Comparison of ENCODE assay signal across 1 fruit fly cellular context in the genomic region with DNA sequence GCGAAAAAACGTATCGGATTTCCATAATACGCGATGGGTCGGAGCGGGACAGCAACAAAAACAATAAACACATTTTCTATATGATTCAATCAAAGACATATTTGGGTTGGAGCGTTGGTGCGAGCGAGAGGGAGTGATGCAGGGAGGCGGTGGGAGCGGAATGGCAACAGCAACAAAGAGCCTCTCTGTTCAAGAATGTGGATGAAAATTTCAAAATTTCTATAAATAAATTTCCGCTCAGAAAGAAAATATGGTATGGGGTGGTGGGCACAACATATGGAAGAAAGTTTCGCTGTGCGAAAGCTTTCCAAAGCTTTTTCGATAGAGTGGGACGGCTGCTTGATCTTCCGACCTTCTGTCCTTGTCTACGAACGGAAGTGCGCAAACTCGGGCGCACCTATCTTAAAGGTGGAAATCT.
TF ChIP-seq lines count a peak whose summit lies in the region.

No protein-coding gene starts in this region.

TF ChIP-seq in whole organism, embryonic, 481 proteins besides CTCF, POLR2A, EP300 and RAD21 (continued from another document and continues in another):
- TF ChIP-seq so (GFP tag; IDR thresholded peaks at IDR 0.05; lab: Robert Waterston, UW) (peak; percentile 93), tx (GFP tag; optimal IDR thresholded peaks at IDR 0.05; lab: Kevin White, UChicago) (no peak), CG13296 (GFP tag; optimal IDR thresholded peaks at IDR 0.05; lab: Kevin White, UChicago) (peak; percentile 18), H2.0 (GFP tag; IDR thresholded peaks at IDR 0.05; lab: Robert Waterston, UW) (no peak), pfk (GFP tag; optimal IDR thresholded peaks at IDR 0.05; lab: Kevin White, UChicago) (no peak), Ptx1 (GFP tag; IDR thresholded peaks at IDR 0.05; lab: Robert Waterston, UW) (0 out of 2 replicates have a peak, but pooled peaks have one; percentile 26), amos (GFP tag; IDR thresholded peaks at IDR 0.05; lab: Robert Waterston, UW; ENCODE audit: partially characterized antibody) (no peak), yki (optimal IDR thresholded peaks at IDR 0.05; lab: Kevin White, UChicago) (no peak), unc-4 (GFP tag; IDR thresholded peaks at IDR 0.05; lab: Robert Waterston, UW; ENCODE audit: partially characterized antibody) (no peak), Hand (GFP tag; optimal IDR thresholded peaks at IDR 0.05; lab: Kevin White, UChicago) (no peak), CG8944 (GFP tag; optimal IDR thresholded peaks at IDR 0.05; lab: Kevin White, UChicago) (no peak), CG2120 (GFP tag; optimal IDR thresholded peaks at IDR 0.05; lab: Kevin White, UChicago) (no peak), slp2 (GFP tag; optimal IDR thresholded peaks at IDR 0.05; lab: Kevin White, UChicago) (no peak), Elba2 (GFP tag; optimal IDR thresholded peaks at IDR 0.05; lab: Kevin White, UChicago) (no peak), ken (GFP tag; IDR thresholded peaks at IDR 0.05; lab: Robert Waterston, UW) (no peak), crol (GFP tag; IDR thresholded peaks at IDR 0.05; lab: Robert Waterston, UW) (peak; percentile 51; the same call in 1 of the 2 replicates), ac (GFP tag; optimal IDR thresholded peaks at IDR 0.05; lab: Kevin White, UChicago) (no peak), CG18011 (GFP tag; optimal IDR thresholded peaks at IDR 0.05; lab: Kevin White, UChicago) (no peak), CG32532 (GFP tag; IDR thresholded peaks at IDR 0.05; lab: Robert Waterston, UW) (peak; percentile 33; the same call in 1 of the 2 replicates), CG16815 (GFP tag; optimal IDR thresholded peaks at IDR 0.05; lab: Kevin White, UChicago) (no peak), slou (GFP tag; optimal IDR thresholded peaks at IDR 0.05; lab: Kevin White, UChicago) (no peak), Tbp (GFP tag; optimal IDR thresholded peaks at IDR 0.05; lab: Kevin White, UChicago) (no peak), CG9609 (GFP tag; optimal IDR thresholded peaks at IDR 0.05; lab: Kevin White, UChicago) (no peak), Nf-YC (tag; optimal IDR thresholded peaks at IDR 0.05; lab: Kevin White, UChicago) (no peak), CG6272 (GFP tag; IDR thresholded peaks at IDR 0.05; lab: Robert Waterston, UW) (no peak), CG9817 (tag; optimal IDR thresholded peaks at IDR 0.05; lab: Kevin White, UChicago) (no peak), CG2889 (GFP tag; IDR thresholded peaks at IDR 0.05; lab: Robert Waterston, UW) (no peak), org-1 (GFP tag; optimal IDR thresholded peaks at IDR 0.05; lab: Kevin White, UChicago) (no peak), CG8924 (tag; optimal IDR thresholded peaks at IDR 0.05; lab: Kevin White, UChicago) (no peak), CG18764 (GFP tag; optimal IDR thresholded peaks at IDR 0.05; lab: Kevin White, UChicago) (no peak), sr (GFP tag; IDR thresholded peaks at IDR 0.05; lab: Robert Waterston, UW) (no peak), toy (GFP tag; IDR thresholded peaks at IDR 0.05; lab: Robert Waterston, UW) (no peak), E2f2 (GFP tag; IDR thresholded peaks at IDR 0.05; lab: Robert Waterston, UW) (no peak; the same call in 1 of the 2 replicates), ems (GFP tag; optimal IDR thresholded peaks at IDR 0.05; lab: Kevin White, UChicago) (no peak), Sox102F (GFP tag; optimal IDR thresholded peaks at IDR 0.05; lab: Kevin White, UChicago) (no peak), pzg (GFP tag; optimal IDR thresholded peaks at IDR 0.05; lab: Kevin White, UChicago) (no peak), pita (GFP tag; optimal IDR thresholded peaks at IDR 0.05; lab: Kevin White, UChicago) (no peak), PHDP (tag; optimal IDR thresholded peaks at IDR 0.05; lab: Kevin White, UChicago) (peak; percentile 47), CG12942 (GFP tag; optimal IDR thresholded peaks at IDR 0.05; lab: Kevin White, UChicago) (no peak), Camta (GFP tag; optimal IDR thresholded peaks at IDR 0.05; lab: Kevin White, UChicago) (no peak), esg (GFP tag; conservative IDR thresholded peaks at IDR 0.05; lab: Robert Waterston, UW) (no peak), CG13123 (GFP tag; optimal IDR thresholded peaks at IDR 0.05; lab: Kevin White, UChicago) (no peak), Aef1 (GFP tag; IDR thresholded peaks at IDR 0.05; lab: Robert Waterston, UW) (no peak), Meics (GFP tag; optimal IDR thresholded peaks at IDR 0.05; lab: Kevin White, UChicago) (peak; percentile 65), CG17568 (GFP tag; optimal IDR thresholded peaks at IDR 0.05; lab: Kevin White, UChicago) (no peak), CG7786 (GFP tag; optimal IDR thresholded peaks at IDR 0.05; lab: Kevin White, UChicago) (no peak), chinmo (GFP tag; IDR thresholded peaks at IDR 0.05; lab: Robert Waterston, UW; ENCODE audit: partially characterized antibody) (0 out of 4 replicates have a peak, but pooled peaks have one; percentile 25), CG15479 (GFP tag; optimal IDR thresholded peaks at IDR 0.05; lab: Kevin White, UChicago) (no peak), Dek (tag; optimal IDR thresholded peaks at IDR 0.05; lab: Kevin White, UChicago) (no peak), gcm (GFP tag; optimal IDR thresholded peaks at IDR 0.05; lab: Kevin White, UChicago) (no peak), Dbx (GFP tag; IDR thresholded peaks at IDR 0.05; lab: Robert Waterston, UW) (no peak), CG8388 (GFP tag; optimal IDR thresholded peaks at IDR 0.05; lab: Kevin White, UChicago) (no peak), grau (tag; optimal IDR thresholded peaks at IDR 0.05; lab: Kevin White, UChicago) (peak; percentile 28), sens-2 (GFP tag; IDR thresholded peaks at IDR 0.05; lab: Robert Waterston, UW) (0 out of 2 replicates have a peak, but pooled peaks have one; percentile 14), CG11456 (GFP tag; IDR thresholded peaks at IDR 0.05; lab: Robert Waterston, UW) (no peak), YL-1 (GFP tag; optimal IDR thresholded peaks at IDR 0.05; lab: Kevin White, UChicago) (peak; percentile 5), Drgx (GFP tag; IDR thresholded peaks at IDR 0.05; lab: Robert Waterston, UW) (no peak), HLH4C (GFP tag; IDR thresholded peaks at IDR 0.05; lab: Robert Waterston, UW; ENCODE audit: partially characterized antibody) (no peak), Taf1 (GFP tag; IDR thresholded peaks at IDR 0.05; lab: Robert Waterston, UW) (no peak), odd (GFP tag; optimal IDR thresholded peaks at IDR 0.05; lab: Kevin White, UChicago) (peak; percentile 38), CG18262 (tag; optimal IDR thresholded peaks at IDR 0.05; lab: Kevin White, UChicago) (no peak), h (optimal IDR thresholded peaks at IDR 0.05; lab: Kevin White, UChicago) (no peak), NFAT (GFP tag; IDR thresholded peaks at IDR 0.05; lab: Robert Waterston, UW) (no peak), eyg (GFP tag; optimal IDR thresholded peaks at IDR 0.05; lab: Kevin White, UChicago) (no peak), Dip2 (GFP tag; IDR thresholded peaks at IDR 0.05; lab: Robert Waterston, UW) (no peak), CG10959 (GFP tag; IDR thresholded peaks at IDR 0.05; lab: Robert Waterston, UW) (no peak), CG10321 (GFP tag; IDR thresholded peaks at IDR 0.05; lab: Robert Waterston, UW) (peak; percentile 92), shn (GFP tag; optimal IDR thresholded peaks at IDR 0.05; lab: Kevin White, UChicago) (no peak), dpn (GFP tag; optimal IDR thresholded peaks at IDR 0.05; lab: Kevin White, UChicago) (no peak), twi (tag; optimal IDR thresholded peaks at IDR 0.05; lab: Kevin White, UChicago) (no peak), CG2875 (GFP tag; optimal IDR thresholded peaks at IDR 0.05; lab: Kevin White, UChicago) (peak; percentile 27), CG7372 (GFP tag; IDR thresholded peaks at IDR 0.05; lab: Robert Waterston, UW) (no peak), CG14050 (GFP tag; IDR thresholded peaks at IDR 0.05; lab: Robert Waterston, UW) (peak; percentile 39; the same call in 2 of the 3 replicates), CG1233 (GFP tag; optimal IDR thresholded peaks at IDR 0.05; lab: Kevin White, UChicago) (peak; percentile 24), chif (GFP tag; optimal IDR thresholded peaks at IDR 0.05; lab: Kevin White, UChicago) (peak in 1 of 2 experiments; percentile 27), abd-A (tag; optimal IDR thresholded peaks at IDR 0.05; lab: Kevin White, UChicago) (no peak), CG14014 (GFP tag; IDR thresholded peaks at IDR 0.05; lab: Robert Waterston, UW) (peak; percentile 25; the same call in 1 of the 2 replicates), CG7357 (GFP tag; IDR thresholded peaks at IDR 0.05; lab: Robert Waterston, UW) (no peak), Chrac-16 (GFP tag; optimal IDR thresholded peaks at IDR 0.05; lab: Kevin White, UChicago) (no peak), Hsf (GFP tag; optimal IDR thresholded peaks at IDR 0.05; lab: Kevin White, UChicago) (no peak), CG12769 (tag; optimal IDR thresholded peaks at IDR 0.05; lab: Kevin White, UChicago) (peak; percentile 71), CG31224 (GFP tag; IDR thresholded peaks at IDR 0.05; lab: Robert Waterston, UW) (no peak), ATbp (GFP tag; optimal IDR thresholded peaks at IDR 0.05; lab: Kevin White, UChicago) (peak; percentile 64), CG15269 (tag; optimal IDR thresholded peaks at IDR 0.05; lab: Kevin White, UChicago) (no peak), Stat92E (GFP tag; optimal IDR thresholded peaks at IDR 0.05; lab: Kevin White, UChicago) (no peak), Fer1 (GFP tag; optimal IDR thresholded peaks at IDR 0.05; lab: Kevin White, UChicago) (no peak), CG1832 (GFP tag; optimal IDR thresholded peaks at IDR 0.05; lab: Kevin White, UChicago) (peak; percentile 49), crp (GFP tag; optimal IDR thresholded peaks at IDR 0.05; lab: Kevin White, UChicago) (peak in 1 of 2 experiments; percentile 31), CG6175 (GFP tag; IDR thresholded peaks at IDR 0.05; lab: Robert Waterston, UW) (no peak), CG4707 (GFP tag; optimal IDR thresholded peaks at IDR 0.05; lab: Kevin White, UChicago) (peak; percentile 31), Abd-B (GFP tag; optimal IDR thresholded peaks at IDR 0.05; lab: Kevin White, UChicago) (no peak), CG9437 (GFP tag; optimal IDR thresholded peaks at IDR 0.05; lab: Kevin White, UChicago) (peak; percentile 39), slbo (GFP tag; IDR thresholded peaks at IDR 0.05; lab: Robert Waterston, UW) (no peak), tio (GFP tag; optimal IDR thresholded peaks at IDR 0.05; lab: Kevin White, UChicago) (no peak), CG4854 (GFP tag; optimal IDR thresholded peaks at IDR 0.05; lab: Kevin White, UChicago) (no peak), CG43689 (GFP tag; IDR thresholded peaks at IDR 0.05; lab: Robert Waterston, UW) (no peak; the same call in 1 of the 2 replicates), Fer2 (tag; optimal IDR thresholded peaks at IDR 0.05; lab: Kevin White, UChicago) (no peak), HHEX (GFP tag; optimal IDR thresholded peaks at IDR 0.05; lab: Kevin White, UChicago) (peak; percentile 58), Nf-YB (GFP tag; optimal IDR thresholded peaks at IDR 0.05; lab: Kevin White, UChicago) (no peak), fd64A (GFP tag; optimal IDR thresholded peaks at IDR 0.05; lab: Kevin White, UChicago) (peak; percentile 20), ind (GFP tag; optimal IDR thresholded peaks at IDR 0.05; lab: Kevin White, UChicago) (no peak), bab2 (GFP tag; optimal IDR thresholded peaks at IDR 0.05; lab: Kevin White, UChicago) (no peak), tna (GFP tag; IDR thresholded peaks at IDR 0.05; lab: Robert Waterston, UW; ENCODE audit: partially characterized antibody) (no peak), Lpt (GFP tag; optimal IDR thresholded peaks at IDR 0.05; lab: Kevin White, UChicago) (no peak), sens (GFP tag; lab: Kevin White, UChicago) (peak; percentile 75), ab (GFP tag; optimal IDR thresholded peaks at IDR 0.05; lab: Kevin White, UChicago) (no peak), CG11504 (tag; optimal IDR thresholded peaks at IDR 0.05; lab: Kevin White, UChicago) (no peak), CG17361 (GFP tag; IDR thresholded peaks at IDR 0.05; lab: Robert Waterston, UW) (no peak), zfh2 (GFP tag; optimal IDR thresholded peaks at IDR 0.05; lab: Kevin White, UChicago) (no peak), Vsx1 (GFP tag; optimal IDR thresholded peaks at IDR 0.05; lab: Kevin White, UChicago) (no peak), CkIIα-i1 (GFP tag; IDR thresholded peaks at IDR 0.05; lab: Robert Waterston, UW) (no peak), CG9797 (GFP tag; optimal IDR thresholded peaks at IDR 0.05; lab: Kevin White, UChicago) (no peak), nerfin-2 (GFP tag; IDR thresholded peaks at IDR 0.05; lab: Robert Waterston, UW; ENCODE audit: partially characterized antibody) (no peak), cas (GFP tag; IDR thresholded peaks at IDR 0.05; lab: Robert Waterston, UW) (no peak), Rfx (GFP tag; IDR thresholded peaks at IDR 0.05; lab: Robert Waterston, UW) (peak; percentile 37; the same call in 1 of the 2 replicates), seq (GFP tag; IDR thresholded peaks at IDR 0.05; lab: Robert Waterston, UW) (no peak; the same call in 1 of the 2 replicates), row (GFP tag; IDR thresholded peaks at IDR 0.05; lab: Robert Waterston, UW) (no peak), schlank (tag; optimal IDR thresholded peaks at IDR 0.05; lab: Kevin White, UChicago) (no peak), ro (GFP tag; IDR thresholded peaks at IDR 0.05; lab: Robert Waterston, UW) (no peak), Ssrp (tag; optimal IDR thresholded peaks at IDR 0.05; lab: Kevin White, UChicago) (no peak), CG13624 (GFP tag; optimal IDR thresholded peaks at IDR 0.05; lab: Kevin White, UChicago) (no peak), CG9727 (GFP tag; optimal IDR thresholded peaks at IDR 0.05; lab: Kevin White, UChicago) (no peak), chn (GFP tag; optimal IDR thresholded peaks at IDR 0.05; lab: Kevin White, UChicago) (no peak), CG12299 (tag; optimal IDR thresholded peaks at IDR 0.05; lab: Kevin White, UChicago) (no peak), Eip74EF (GFP tag; optimal IDR thresholded peaks at IDR 0.05; lab: Kevin White, UChicago) (peak in 1 of 2 experiments; percentile 21), pros (GFP tag; optimal IDR thresholded peaks at IDR 0.05; lab: Kevin White, UChicago) (no peak), CG14710 (tag; optimal IDR thresholded peaks at IDR 0.05; lab: Kevin White, UChicago) (no peak), CG6654 (GFP tag; optimal IDR thresholded peaks at IDR 0.05; lab: Kevin White, UChicago) (no peak), Dp (GFP tag; optimal IDR thresholded peaks at IDR 0.05; lab: Kevin White, UChicago) (no peak), sima (GFP tag; optimal IDR thresholded peaks at IDR 0.05; lab: Kevin White, UChicago) (no peak), ap (GFP tag; IDR thresholded peaks at IDR 0.05; lab: Robert Waterston, UW) (0 out of 2 replicates have a peak, but pooled peaks have one; percentile 10)
